Worm (Caenorhabditis elegans) whole organism, young adult: ENCODE results near the gene elo-1.

Experiments used
- B0261.1 ChIP-seq: sonication (generic microtip); optimal IDR thresholded peaks from 2 replicates; lab custom pipeline; 2016; ENCODE audit warnings: mild to moderate bottlenecking, missing genetic modification characterization, moderate library complexity, missing compliant biosample characterization
- C17E4.6 ChIP-seq: fragments of 200-800 bp; sonication (Bioruptor generic); IDR thresholded peaks from 2 replicates; pipeline ENCODE4 v1.3.6; 2022; ENCODE audit warnings: missing genetic modification reagents, missing genetic modification characterization, missing compliant biosample characterization
- D2030.7 ChIP-seq: fragments of 200-800 bp; sonication (Bioruptor generic); IDR thresholded peaks from 2 replicates; pipeline ENCODE4 v1.3.6; 2022; ENCODE audit warnings: missing genetic modification reagents, missing genetic modification characterization, missing compliant biosample characterization
- F23B12.7 ChIP-seq: sonication (generic microtip); optimal IDR thresholded peaks from 2 replicates; lab custom pipeline; 2017; ENCODE audit warnings: missing genetic modification characterization, mild to moderate bottlenecking, missing compliant biosample characterization, antibody characterized with exemption, moderate library complexity; ENCODE audit not compliant: insufficient read depth
- F39B2.1 ChIP-seq: fragments of 200-800 bp; sonication (Bioruptor generic); IDR thresholded peaks from 2 replicates; pipeline ENCODE4 v1.3.6; 2022; ENCODE audit warnings: missing genetic modification reagents, missing genetic modification characterization, missing compliant biosample characterization
- F49E8.2 ChIP-seq: sonication (generic microtip); optimal IDR thresholded peaks from 3 replicates; lab custom pipeline; 2017; ENCODE audit warnings: missing genetic modification characterization, mild to moderate bottlenecking, missing compliant biosample characterization, antibody characterized with exemption, moderate library complexity; ENCODE audit not compliant: insufficient read depth
- F52B5.7 ChIP-seq: sonication (generic microtip); optimal IDR thresholded peaks from 2 replicates; lab custom pipeline; 2016; ENCODE audit warnings: mild to moderate bottlenecking, missing genetic modification characterization, missing compliant biosample characterization
- F55B11.4 ChIP-seq: sonication (generic microtip); optimal IDR thresholded peaks from 2 replicates; lab custom pipeline; 2016; ENCODE audit warnings: missing compliant biosample characterization, missing genetic modification characterization, borderline replicate concordance; ENCODE audit not compliant: insufficient read depth
- K11D2.4 ChIP-seq: fragments of 200-800 bp; sonication (Bioruptor generic); IDR thresholded peaks from 2 replicates; pipeline ENCODE4 v1.3.6; 2022; ENCODE audit warnings: missing genetic modification reagents, missing genetic modification characterization, missing compliant biosample characterization
- K12H6.12 ChIP-seq: fragments of 200-800 bp; sonication (Bioruptor generic); optimal IDR thresholded peaks from 2 replicates; lab custom pipeline; 2018; ENCODE audit warnings: mild to moderate bottlenecking, missing genetic modification characterization, missing compliant biosample characterization
- Y56A3A.18 ChIP-seq: fragments of 200-800 bp; sonication (Bioruptor generic); IDR thresholded peaks from 2 replicates; pipeline ENCODE4 v1.3.6; 2022; ENCODE audit warnings: missing genetic modification reagents, missing genetic modification characterization, missing compliant biosample characterization
- aptf-2 ChIP-seq: fragments of 200-800 bp; sonication (Bioruptor generic); conservative IDR thresholded peaks from 2 replicates; pipeline ENCODE4 v1.3.6; 2022; ENCODE audit warnings: missing genetic modification reagents, missing genetic modification characterization, missing compliant biosample characterization
- attf-5 ChIP-seq: fragments of 200-800 bp; sonication (Bioruptor generic); optimal IDR thresholded peaks from 2 replicates; lab custom pipeline; 2018; ENCODE audit warnings: mild to moderate bottlenecking, missing genetic modification characterization, missing compliant biosample characterization
- attf-6 ChIP-seq: fragments of 200-800 bp; sonication (Bioruptor generic); IDR thresholded peaks from 2 replicates; pipeline ENCODE4 v1.3.6; 2022; ENCODE audit warnings: missing genetic modification reagents, missing genetic modification characterization, missing compliant biosample characterization
- cebp-1 ChIP-seq, 2 experiments: fragments of 200-800 bp in 1 of 2; sonication (Bioruptor generic) in 1 of 2; sonication (generic microtip) in 1 of 2; IDR thresholded peaks in 1 of 2; optimal IDR thresholded peaks in 1 of 2; 2 replicates each; pipeline versions ENCODE4 v1.3.6 to Lab custom; 2017 to 2022; ENCODE audit warnings: missing compliant biosample characterization in 2 of 2, missing genetic modification characterization in 2 of 2, mild to moderate bottlenecking in 1 of 2, missing genetic modification reagents in 1 of 2, moderate library complexity in 1 of 2
- cebp-2 ChIP-seq: fragments of 200-800 bp; sonication (Bioruptor generic); IDR thresholded peaks from 2 replicates; pipeline ENCODE4 v1.3.6; 2022; ENCODE audit warnings: missing genetic modification characterization, missing compliant biosample characterization
- chd-7 ChIP-seq: sonication (generic microtip); optimal IDR thresholded peaks from 2 replicates; lab custom pipeline; 2016; ENCODE audit warnings: mild to moderate bottlenecking, missing genetic modification characterization, moderate library complexity, missing compliant biosample characterization
- fkh-3 ChIP-seq: sonication (generic microtip); optimal IDR thresholded peaks from 2 replicates; lab custom pipeline; 2016; ENCODE audit warnings: mild to moderate bottlenecking, missing genetic modification characterization, missing compliant biosample characterization
- gei-17 ChIP-seq: fragments of 200-800 bp; sonication (Bioruptor generic); optimal IDR thresholded peaks from 2 replicates; lab custom pipeline; 2018; ENCODE audit warnings: mild to moderate bottlenecking, missing genetic modification characterization, missing compliant biosample characterization
- hmg-1.2 ChIP-seq: fragments of 200-800 bp; sonication (Bioruptor generic); IDR thresholded peaks from 2 replicates; pipeline ENCODE4 v1.3.6; 2022; ENCODE audit warnings: missing genetic modification reagents, missing genetic modification characterization, missing compliant biosample characterization
- hmg-20 ChIP-seq: fragments of 200-800 bp; sonication (Bioruptor generic); IDR thresholded peaks from 2 replicates; pipeline ENCODE4 v1.3.6; 2022; ENCODE audit warnings: missing genetic modification reagents, missing genetic modification characterization, missing compliant biosample characterization
- hsf-1 ChIP-seq: fragments of 200-800 bp; sonication (Bioruptor generic); IDR thresholded peaks from 2 replicates; pipeline ENCODE4 v1.3.6; 2022; ENCODE audit warnings: missing genetic modification reagents, missing genetic modification characterization, missing compliant biosample characterization
- lag-1 ChIP-seq: fragments of 200-800 bp; sonication (Bioruptor generic); IDR thresholded peaks from 2 replicates; pipeline ENCODE4 v1.3.6; 2022; ENCODE audit warnings: missing genetic modification reagents, missing genetic modification characterization, missing compliant biosample characterization
- lin-35 ChIP-seq, 3 experiments: fragments of 150-350 bp in 2 of 3; sonication (generic microtip) in 1 of 3; optimal IDR thresholded peaks; 2 replicates each; lab custom pipeline; 2014 to 2018; ENCODE audit warnings: missing biosample characterization in 3 of 3, missing genetic modification characterization in 3 of 3, missing genetic modification reagents in 3 of 3
- lin-40 ChIP-seq: sonication (generic microtip); optimal IDR thresholded peaks from 2 replicates; lab custom pipeline; 2016; ENCODE audit warnings: missing genetic modification characterization, mild to moderate bottlenecking, missing compliant biosample characterization, missing genotype, missing genetic modification reagents
- lsl-1 ChIP-seq: fragments of 200-800 bp; sonication (Bioruptor generic); optimal IDR thresholded peaks from 2 replicates; lab custom pipeline; 2018; ENCODE audit warnings: mild to moderate bottlenecking, missing genetic modification characterization, moderate library complexity, missing compliant biosample characterization
- madf-6 ChIP-seq: fragments of 200-800 bp; sonication (Bioruptor generic); IDR thresholded peaks from 2 replicates; pipeline ENCODE4 v1.3.6; 2022; ENCODE audit warnings: missing genetic modification reagents, missing genetic modification characterization, missing compliant biosample characterization
- mcd-1 ChIP-seq: fragments of 200-800 bp; sonication (Bioruptor generic); IDR thresholded peaks from 2 replicates; pipeline ENCODE4 v1.3.6; 2022; ENCODE audit warnings: missing genetic modification reagents, missing genetic modification characterization, missing compliant biosample characterization
- nfya-1 ChIP-seq: sonication (generic microtip); optimal IDR thresholded peaks from 2 replicates; lab custom pipeline; 2017; ENCODE audit warnings: antibody characterized with exemption, missing compliant biosample characterization, missing genetic modification characterization, borderline replicate concordance; ENCODE audit not compliant: insufficient read depth
- pbrm-1 ChIP-seq: fragments of 200-800 bp; sonication (Bioruptor generic); IDR thresholded peaks from 2 replicates; pipeline ENCODE4 v1.3.6; 2022; ENCODE audit warnings: missing genetic modification reagents, missing genetic modification characterization, missing compliant biosample characterization
- rcor-1 ChIP-seq: fragments of 200-800 bp; sonication (Bioruptor generic); IDR thresholded peaks from 2 replicates; pipeline ENCODE4 v1.3.6; 2022; ENCODE audit warnings: missing genetic modification reagents, missing genetic modification characterization, missing compliant biosample characterization
- repo-1 ChIP-seq: sonication (generic microtip); optimal IDR thresholded peaks from 2 replicates; lab custom pipeline; 2017; ENCODE audit warnings: mild to moderate bottlenecking, missing genetic modification characterization, missing compliant biosample characterization
- snpc-1.1 ChIP-seq: sonication (generic microtip); optimal IDR thresholded peaks from 2 replicates; lab custom pipeline; 2017; ENCODE audit warnings: missing genetic modification characterization, mild to moderate bottlenecking, missing compliant biosample characterization, antibody characterized with exemption, moderate library complexity, missing genotype, missing genetic modification reagents; ENCODE audit not compliant: insufficient read depth
- snpc-1.3 ChIP-seq: sonication (generic microtip); optimal IDR thresholded peaks from 2 replicates; lab custom pipeline; 2017; ENCODE audit warnings: missing genetic modification characterization, mild to moderate bottlenecking, missing compliant biosample characterization, antibody characterized with exemption, moderate library complexity, missing genotype, missing genetic modification reagents; ENCODE audit not compliant: insufficient read depth
- snpc-4 ChIP-seq, 5 experiments: fragments of 150-350 bp in 1 of 5; sonication (generic microtip) in 4 of 5; optimal IDR thresholded peaks; 2 replicates each; lab custom pipeline; 2014 to 2018; ENCODE audit warnings: missing genetic modification characterization in 5 of 5, missing biosample characterization in 3 of 5, antibody characterized with exemption in 2 of 5, mild to moderate bottlenecking in 2 of 5, missing compliant biosample characterization in 2 of 5, missing genotype in 2 of 5, moderate library complexity in 2 of 5, missing genetic modification reagents in 1 of 5
- sptf-2 ChIP-seq: fragments of 200-800 bp; sonication (Bioruptor generic); optimal IDR thresholded peaks from 2 replicates; lab custom pipeline; 2018; ENCODE audit warnings: mild to moderate bottlenecking, missing genetic modification characterization, missing compliant biosample characterization
- tbp1 ChIP-seq: fragments of 200-800 bp; sonication (Bioruptor generic); optimal IDR thresholded peaks from 2 replicates; lab custom pipeline; 2018; ENCODE audit warnings: mild to moderate bottlenecking, missing genetic modification characterization, missing compliant biosample characterization
- tlf-1 ChIP-seq: fragments of 200-800 bp; sonication (Bioruptor generic); optimal IDR thresholded peaks from 2 replicates; lab custom pipeline; 2018; ENCODE audit warnings: mild to moderate bottlenecking, missing genetic modification characterization, missing compliant biosample characterization
- xnd-1 ChIP-seq: sonication (generic microtip); optimal IDR thresholded peaks from 2 replicates; lab custom pipeline; 2016; ENCODE audit warnings: missing genotype, missing genetic modification reagents, missing genetic modification characterization, missing compliant biosample characterization
- zim-3 ChIP-seq: sonication (generic microtip); optimal IDR thresholded peaks from 2 replicates; lab custom pipeline; 2017; ENCODE audit warnings: mild to moderate bottlenecking, missing genetic modification characterization, moderate library complexity, missing compliant biosample characterization
- ztf-25 ChIP-seq: fragments of 200-800 bp; sonication (Bioruptor generic); IDR thresholded peaks from 2 replicates; pipeline ENCODE4 v1.3.6; 2022; ENCODE audit warnings: missing genetic modification reagents, missing genetic modification characterization, missing compliant biosample characterization
- ztf-26 ChIP-seq: sonication (generic microtip); optimal IDR thresholded peaks from 2 replicates; lab custom pipeline; 2017; ENCODE audit warnings: missing genetic modification characterization, missing compliant biosample characterization

elo-1 gene

DNA sequence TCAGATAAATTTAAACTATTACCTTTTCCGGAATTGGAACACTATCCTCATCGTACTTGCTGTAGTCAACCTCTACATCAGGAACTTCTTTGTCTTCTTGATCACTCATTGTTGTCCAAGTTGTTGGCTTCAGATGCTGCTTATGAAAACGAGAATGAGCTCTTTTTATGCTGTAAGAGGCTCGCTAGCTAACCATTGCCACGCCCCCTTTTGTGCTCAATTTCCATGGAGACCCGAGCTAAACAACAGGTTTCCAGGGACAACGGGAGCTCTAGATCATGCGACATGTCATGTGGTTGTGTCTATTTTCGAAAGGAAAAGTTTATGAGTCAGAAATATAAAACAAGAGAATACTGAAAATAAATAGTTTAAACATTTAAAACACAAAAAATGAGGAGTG, 15.7 kb upstream of the elo-1 start, which contains the start of gene C33A12.4:
Gene C33A12.4, minus strand, starts transcription at position 131 of the 400 bp plus-strand sequence.
- TF ChIP-seq madf-6 (GFP tag; lab: Robert Waterston, UW): peak; percentile 7; the same call in 1 of the 2 replicates
- peak; percentile 7; the same call in 1 of the 2 replicates for TF ChIP-seq rcor-1 (GFP tag; lab: Robert Waterston, UW)
- no peak for TF ChIP-seq cebp-1 (GFP tag; IDR thresholded peaks at IDR 0.05; lab: Robert Waterston, UW)
- peak; percentile 8 for TF ChIP-seq cebp-1 (tag; optimal IDR thresholded peaks at IDR 0.05; lab: Kevin White, UChicago)
- no peak for TF ChIP-seq aptf-2 (GFP tag; lab: Robert Waterston, UW)
- TF ChIP-seq, all 124 proteins: peak for 3

DNA sequence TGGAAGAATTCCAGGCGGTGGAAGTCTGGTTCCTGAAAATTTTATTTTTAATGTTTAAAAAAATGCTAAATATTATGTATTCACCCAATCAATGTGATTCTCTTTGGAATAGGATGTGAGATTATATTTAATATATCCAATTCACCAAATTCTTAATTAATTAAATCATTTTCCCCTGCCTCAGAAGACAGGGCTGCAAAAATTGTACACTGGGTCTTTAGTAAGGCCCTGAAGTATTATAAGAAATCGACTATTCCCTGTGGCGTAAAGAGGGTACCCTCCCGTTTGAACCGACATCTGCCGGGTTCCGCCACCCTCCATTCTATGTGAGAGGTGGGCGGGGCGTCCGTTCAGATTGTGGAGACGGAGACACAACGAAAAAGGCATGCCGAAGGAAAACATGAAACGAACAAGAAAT, 14.9 kb upstream of the elo-1 start:
- TF ChIP-seq pbrm-1: peak; percentile 77; the same call in 1 of the 2 replicates
- TF ChIP-seq zim-3 (tag; lab: Kevin White, UChicago): no peak
- TF ChIP-seq attf-6 (GFP tag; lab: Robert Waterston, UW): peak; percentile 71
- peak; percentile 74; the same call in 1 of the 2 replicates for TF ChIP-seq Y56A3A.18 (GFP tag; lab: Robert Waterston, UW)
- TF ChIP-seq lag-1 (GFP tag; lab: Robert Waterston, UW): 0 out of 2 replicates have a peak, but pooled peaks have one; percentile 61
- peak; percentile 47 for TF ChIP-seq attf-5 (GFP tag; lab: Kevin White, UChicago)
- TF ChIP-seq B0261.1 (tag; lab: Kevin White, UChicago): peak; percentile 17
- no peak for TF ChIP-seq ztf-25 (GFP tag; lab: Robert Waterston, UW)
- no peak for TF ChIP-seq hmg-20 (GFP tag; lab: Robert Waterston, UW)
- TF ChIP-seq F23B12.7: peak; percentile 17
- peak; percentile 89 for TF ChIP-seq snpc-1.1 (tag; lab: Kevin White, UChicago)
- TF ChIP-seq K11D2.4 (GFP tag; lab: Robert Waterston, UW): 0 out of 2 replicates have a peak, but pooled peaks have one; percentile 18
- TF ChIP-seq hmg-1.2 (GFP tag; lab: Robert Waterston, UW): peak; percentile 89
- TF ChIP-seq mcd-1: peak; percentile 76
- TF ChIP-seq snpc-4 (GFP tag; optimal IDR thresholded peaks at IDR 0.05; lab: Kevin White, UChicago): peak; percentile 96
- TF ChIP-seq snpc-4 (tag; optimal IDR thresholded peaks at IDR 0.05; lab: Kevin White, UChicago): peak; percentile 97 to 99 (median 98)
- peak in 1 of 3 experiments; percentile 61 for TF ChIP-seq lin-35 (GFP tag; optimal IDR thresholded peaks at IDR 0.05; lab: Kevin White, UChicago)
- TF ChIP-seq xnd-1 (tag; lab: Kevin White, UChicago): peak; percentile 57
- peak; percentile 49 for TF ChIP-seq snpc-1.3 (tag; lab: Kevin White, UChicago)
- peak; percentile 55 for TF ChIP-seq gei-17 (GFP tag; lab: Kevin White, UChicago)
- TF ChIP-seq cebp-1 (GFP tag; IDR thresholded peaks at IDR 0.05; lab: Robert Waterston, UW): no peak
- TF ChIP-seq cebp-1 (tag; optimal IDR thresholded peaks at IDR 0.05; lab: Kevin White, UChicago): peak; percentile 62
- TF ChIP-seq F55B11.4 (tag; lab: Kevin White, UChicago): no peak
- TF ChIP-seq F39B2.1 (GFP tag; lab: Robert Waterston, UW): no peak
- TF ChIP-seq lsl-1: peak; percentile 36
- TF ChIP-seq hsf-1 (GFP tag; lab: Robert Waterston, UW): 0 out of 2 replicates have a peak, but pooled peaks have one; percentile 16
- TF ChIP-seq aptf-2 (GFP tag; lab: Robert Waterston, UW): no peak
- peak; percentile 88 for TF ChIP-seq lin-40 (tag; lab: Kevin White, UChicago)
- no peak for TF ChIP-seq sptf-2 (GFP tag; lab: Kevin White, UChicago)
- TF ChIP-seq tlf-1: peak; percentile 70
- TF ChIP-seq tbp1 (GFP tag; lab: Kevin White, UChicago): peak; percentile 73
- peak; percentile 24 for TF ChIP-seq F52B5.7 (tag; lab: Kevin White, UChicago)
- TF ChIP-seq K12H6.12 (tag; lab: Kevin White, UChicago): peak; percentile 43
- peak; percentile 76 for TF ChIP-seq repo-1 (tag; lab: Kevin White, UChicago)
- peak; percentile 25 for TF ChIP-seq ztf-26 (tag; lab: Kevin White, UChicago)
- 0 out of 2 replicates have a peak, but pooled peaks have one; percentile 47 for TF ChIP-seq C17E4.6 (GFP tag; lab: Robert Waterston, UW)
- TF ChIP-seq F49E8.2: peak; percentile 56
- peak; percentile 12; the same call in 1 of the 2 replicates for TF ChIP-seq cebp-2 (GFP tag; lab: Robert Waterston, UW)
- peak; percentile 56 for TF ChIP-seq D2030.7 (GFP tag; lab: Robert Waterston, UW)
- no peak for TF ChIP-seq nfya-1 (tag; lab: Kevin White, UChicago)
- peak; percentile 57 for TF ChIP-seq chd-7 (tag; lab: Kevin White, UChicago)
- TF ChIP-seq fkh-3: peak; percentile 15
